Fruit fly (Drosophila melanogaster) whole organism, embryonic: ENCODE data around the gene CG43218.
A peak's percentile ranks its signal among the peaks of the same experiment; 100 is the strongest.

ENCODE experiments used
- Bgb ChIP-seq: fragments of 200-800 bp; sonication (Bioruptor generic); IDR thresholded peaks from 2 replicates; pipeline ENCODE4 v1.3.6; 2022; ENCODE audit warnings: missing biosample characterization, missing genetic modification characterization; ENCODE audit not compliant: partially characterized antibody
- BtbVII ChIP-seq: fragments of 200-800 bp; sonication (Bioruptor generic); optimal IDR thresholded peaks from 3 replicates; lab custom pipeline; 2017; ENCODE audit warnings: missing biosample characterization, mild to moderate bottlenecking, missing genetic modification characterization
- CG11398 ChIP-seq: fragments of 200-800 bp; sonication (Bioruptor generic); optimal IDR thresholded peaks from 2 replicates; lab custom pipeline; 2016; ENCODE audit warnings: missing biosample characterization, missing genetic modification characterization
- CG13123 ChIP-seq: fragments of 200-800 bp; sonication (Bioruptor generic); optimal IDR thresholded peaks from 2 replicates; lab custom pipeline; 2016; ENCODE audit warnings: missing biosample characterization, missing genetic modification characterization
- CG13624 ChIP-seq: fragments of 200-800 bp; sonication (Bioruptor generic); optimal IDR thresholded peaks from 2 replicates; lab custom pipeline; 2016; ENCODE audit warnings: missing biosample characterization, missing genetic modification characterization
- CG13894 ChIP-seq: fragments of 200-800 bp; sonication (Bioruptor generic); optimal IDR thresholded peaks from 3 replicates; lab custom pipeline; 2018; ENCODE audit warnings: missing biosample characterization, mild to moderate bottlenecking, missing genetic modification characterization, moderate library complexity
- CG14014 ChIP-seq: fragments of 200-800 bp; sonication (Bioruptor generic); IDR thresholded peaks from 2 replicates; pipeline ENCODE4 v1.3.6; 2022; ENCODE audit warnings: missing biosample characterization, missing genetic modification characterization
- CG1647 ChIP-seq: fragments of 200-800 bp; sonication (Bioruptor generic); optimal IDR thresholded peaks from 3 replicates; lab custom pipeline; 2016; ENCODE audit warnings: missing biosample characterization, missing genetic modification characterization
- CG17359 ChIP-seq: fragments of 200-800 bp; sonication (Bioruptor generic); optimal IDR thresholded peaks from 3 replicates; lab custom pipeline; 2018; ENCODE audit warnings: missing biosample characterization, mild to moderate bottlenecking, missing genetic modification characterization, moderate library complexity
- CG18599 ChIP-seq: fragments of 200-800 bp; sonication (Bioruptor generic); optimal IDR thresholded peaks from 3 replicates; lab custom pipeline; 2017; ENCODE audit warnings: missing biosample characterization, missing genetic modification characterization, mild to moderate bottlenecking, moderate library complexity, missing genetic modification reagents
- CG31365 ChIP-seq: fragments of 200-800 bp; sonication (Bioruptor generic); optimal IDR thresholded peaks from 2 replicates; lab custom pipeline; 2018; ENCODE audit warnings: missing biosample characterization, mild to moderate bottlenecking, missing genetic modification characterization
- CG3281 ChIP-seq: fragments of 200-800 bp; sonication (Bioruptor generic); optimal IDR thresholded peaks from 3 replicates; lab custom pipeline; 2017; ENCODE audit warnings: missing biosample characterization, mild to moderate bottlenecking, missing genetic modification characterization
- CG4854 ChIP-seq: fragments of 200-800 bp; sonication (Bioruptor generic); optimal IDR thresholded peaks from 2 replicates; lab custom pipeline; 2016; ENCODE audit warnings: missing biosample characterization, missing genetic modification characterization, inconsistent platforms
- CG5953 ChIP-seq: fragments of 200-800 bp; sonication (Bioruptor generic); IDR thresholded peaks from 2 replicates; pipeline ENCODE4 v1.3.6; 2022; ENCODE audit warnings: missing biosample characterization, missing genetic modification characterization
- CG7372 ChIP-seq: fragments of 200-800 bp; sonication (Bioruptor generic); IDR thresholded peaks from 2 replicates; pipeline ENCODE4 v1.3.6; 2022; ENCODE audit warnings: missing biosample characterization, missing genetic modification characterization
- CG7839 ChIP-seq: fragments of 200-800 bp; sonication (Bioruptor generic); optimal IDR thresholded peaks from 3 replicates; lab custom pipeline; 2018; ENCODE audit warnings: missing biosample characterization, mild to moderate bottlenecking, missing genetic modification characterization, moderate library complexity
- CG8290 ChIP-seq, 3 experiments: fragments of 200-800 bp; sonication (Bioruptor generic); optimal IDR thresholded peaks; 2 replicates each; lab custom pipeline; 2016 to 2019; ENCODE audit warnings: missing biosample characterization in 3 of 3, missing genetic modification characterization in 3 of 3, mild to moderate bottlenecking in 2 of 3, moderate library complexity in 1 of 3
- CG9437 ChIP-seq: fragments of 200-800 bp; sonication (Bioruptor generic); optimal IDR thresholded peaks from 2 replicates; lab custom pipeline; 2018; ENCODE audit warnings: missing biosample characterization, mild to moderate bottlenecking, missing genetic modification characterization
- CrebB ChIP-seq: fragments of 200-800 bp; sonication (Bioruptor generic); optimal IDR thresholded peaks from 3 replicates; lab custom pipeline; 2018; ENCODE audit warnings: missing biosample characterization, mild to moderate bottlenecking, missing genetic modification characterization
- Dbx ChIP-seq: fragments of 200-800 bp; sonication (Bioruptor generic); IDR thresholded peaks from 3 replicates; pipeline ENCODE4 v1.3.6; 2022; ENCODE audit warnings: missing biosample characterization, missing genetic modification characterization
- Fer1 ChIP-seq: fragments of 200-800 bp; sonication (Bioruptor generic); optimal IDR thresholded peaks from 2 replicates; lab custom pipeline; 2017; ENCODE audit warnings: missing biosample characterization, mild to moderate bottlenecking, missing genetic modification characterization
- Fer2 ChIP-seq: fragments of 200-800 bp; sonication (Bioruptor generic); optimal IDR thresholded peaks from 2 replicates; lab custom pipeline; 2018; ENCODE audit warnings: missing biosample characterization, mild to moderate bottlenecking, missing genetic modification characterization, moderate library complexity
- Hr78 ChIP-seq, 2 experiments: fragments of 200-800 bp in 1 of 2; fragments of >200 bp in 1 of 2; sonication (Bioruptor generic) in 1 of 2; optimal IDR thresholded peaks; 2 replicates each; lab custom pipeline; 2017 to 2019; ENCODE audit warnings: missing biosample characterization in 2 of 2, missing genetic modification characterization in 2 of 2, mild to moderate bottlenecking in 1 of 2, moderate library complexity in 1 of 2
- Med ChIP-seq: fragments of 200-800 bp; sonication (Bioruptor generic); peaks from one replicate; lab custom pipeline; 2016; ENCODE audit warnings: missing biosample characterization, missing genetic modification characterization, mild to moderate bottlenecking, inconsistent platforms, moderate library complexity
- Rx ChIP-seq: fragments of 200-800 bp; sonication (Bioruptor generic); IDR thresholded peaks from 2 replicates; pipeline ENCODE4 v1.3.6; 2022; ENCODE audit warnings: missing biosample characterization, missing genetic modification characterization
- Taf1 ChIP-seq: fragments of 200-800 bp; sonication (Bioruptor generic); IDR thresholded peaks from 2 replicates; pipeline ENCODE4 v1.3.6; 2022; ENCODE audit warnings: missing biosample characterization, missing genetic modification characterization
- chinmo ChIP-seq: fragments of 200-800 bp; sonication (Bioruptor generic); IDR thresholded peaks from 4 replicates; pipeline ENCODE4 v1.3.6; 2022; ENCODE audit warnings: missing biosample characterization, missing genetic modification characterization; ENCODE audit not compliant: partially characterized antibody
- chm ChIP-seq: fragments of 200-800 bp; sonication (Bioruptor generic); IDR thresholded peaks from 2 replicates; pipeline ENCODE4 v1.3.6; 2022; ENCODE audit warnings: missing biosample characterization, missing genetic modification characterization
- crc ChIP-seq: fragments of 200-800 bp; sonication (Bioruptor generic); optimal IDR thresholded peaks from 2 replicates; lab custom pipeline; 2016; ENCODE audit warnings: missing biosample characterization, missing genetic modification characterization
- croc ChIP-seq: fragments of 200-800 bp; sonication (Bioruptor generic); conservative IDR thresholded peaks from 3 replicates; pipeline ENCODE4 v1.3.6; 2022; ENCODE audit warnings: missing biosample characterization, missing genetic modification characterization
- ewg ChIP-seq: fragments of 200-800 bp; sonication (Bioruptor generic); optimal IDR thresholded peaks from 3 replicates; lab custom pipeline; 2017; ENCODE audit warnings: mild to moderate bottlenecking, missing biosample characterization, missing genetic modification reagents, missing genetic modification characterization
- exex ChIP-seq: fragments of 200-800 bp; sonication (Bioruptor generic); optimal IDR thresholded peaks from 4 replicates; lab custom pipeline; 2018; ENCODE audit warnings: missing biosample characterization, mild to moderate bottlenecking, missing genetic modification characterization, moderate library complexity
- ham ChIP-seq: fragments of 200-800 bp; sonication (Bioruptor generic); IDR thresholded peaks from 2 replicates; pipeline ENCODE4 v1.3.6; 2022; ENCODE audit warnings: missing biosample characterization, missing genetic modification characterization
- her ChIP-seq: fragments of 200-800 bp; sonication (Bioruptor generic); optimal IDR thresholded peaks from 2 replicates; lab custom pipeline; 2016; ENCODE audit warnings: missing biosample characterization, missing genetic modification characterization
- insv ChIP-seq, 2 experiments: fragments of 200-800 bp; sonication (Bioruptor generic); optimal IDR thresholded peaks; 3 replicates each; lab custom pipeline; 2016 to 2018; ENCODE audit warnings: missing biosample characterization in 2 of 2, missing genetic modification characterization in 2 of 2
- onecut ChIP-seq: fragments of 200-800 bp; sonication (Bioruptor generic); IDR thresholded peaks from 2 replicates; pipeline ENCODE4 v1.3.6; 2022; ENCODE audit warnings: missing biosample characterization, missing genetic modification characterization
- phol ChIP-seq: fragments of 200-800 bp; sonication (Bioruptor generic); optimal IDR thresholded peaks from 3 replicates; lab custom pipeline; 2018; ENCODE audit warnings: missing biosample characterization, mild to moderate bottlenecking, missing genetic modification characterization, moderate library complexity
- repo ChIP-seq: fragments of 200-800 bp; sonication (Bioruptor generic); optimal IDR thresholded peaks from 2 replicates; lab custom pipeline; 2016; ENCODE audit warnings: missing biosample characterization, missing genetic modification characterization
- ro ChIP-seq: fragments of 200-800 bp; sonication (Bioruptor generic); IDR thresholded peaks from 2 replicates; pipeline ENCODE4 v1.3.6; 2022; ENCODE audit warnings: missing biosample characterization, missing genetic modification characterization
- salm ChIP-seq: fragments of 200-800 bp; sonication (Bioruptor generic); optimal IDR thresholded peaks from 2 replicates; lab custom pipeline; 2018; ENCODE audit warnings: missing biosample characterization, mild to moderate bottlenecking, missing genetic modification characterization
- seq ChIP-seq: fragments of 200-800 bp; sonication (Bioruptor generic); IDR thresholded peaks from 2 replicates; pipeline ENCODE4 v1.3.6; 2022; ENCODE audit warnings: missing biosample characterization, missing genetic modification characterization
- sima ChIP-seq: fragments of 200-800 bp; sonication (Bioruptor generic); optimal IDR thresholded peaks from 2 replicates; lab custom pipeline; 2016; ENCODE audit warnings: missing biosample characterization, missing genetic modification characterization
- tll ChIP-seq, 2 experiments: fragments of 200-800 bp in 1 of 2; fragments of >200 bp in 1 of 2; sonication (Bioruptor generic) in 1 of 2; optimal IDR thresholded peaks; 2 replicates each; lab custom pipeline; 2017 to 2019; ENCODE audit warnings: missing biosample characterization in 2 of 2, missing genetic modification characterization in 2 of 2, mild to moderate bottlenecking in 1 of 2, moderate library complexity in 1 of 2
- unc-4 ChIP-seq: fragments of 200-800 bp; sonication (Bioruptor generic); IDR thresholded peaks from 2 replicates; pipeline ENCODE4 v1.3.6; 2022; ENCODE audit warnings: missing biosample characterization, missing genetic modification characterization; ENCODE audit not compliant: partially characterized antibody
- vnd ChIP-seq: fragments of 200-800 bp; sonication (Bioruptor generic); IDR thresholded peaks from 3 replicates; pipeline ENCODE4 v1.3.6; 2022; ENCODE audit warnings: missing biosample characterization, missing genetic modification characterization; ENCODE audit not compliant: partially characterized antibody
- wdn ChIP-seq: fragments of 200-800 bp; sonication (Bioruptor generic); IDR thresholded peaks from 2 replicates; pipeline ENCODE4 v1.3.6; 2022; ENCODE audit warnings: missing biosample characterization, missing genetic modification characterization
- zen2 ChIP-seq: fragments of 200-800 bp; sonication (Bioruptor generic); IDR thresholded peaks from 3 replicates; pipeline ENCODE4 v1.3.6; 2022; ENCODE audit warnings: missing biosample characterization, missing genetic modification characterization; ENCODE audit not compliant: partially characterized antibody

The CG43218 gene

dm6 chr3L:21277897-21278530, 20.2 kb downstream of the CG43218 start (continued):
- 0 out of 3 replicates have a peak, but pooled peaks have one; percentile 19 for TF ChIP-seq vnd (GFP tag; lab: Robert Waterston, UW)
- TF ChIP-seq Rx: no peak
- no peak for TF ChIP-seq CG8290 (GFP tag; optimal IDR thresholded peaks at IDR 0.05; lab: Kevin White, UChicago)
- TF ChIP-seq CG8290 (tag; optimal IDR thresholded peaks at IDR 0.05; lab: Kevin White, UChicago): no peak
- peak; percentile 19 for TF ChIP-seq BtbVII (GFP tag; lab: Kevin White, UChicago)
- 0 out of 4 replicates have a peak, but pooled peaks have one; percentile 6 for TF ChIP-seq chinmo
- no peak for TF ChIP-seq CG9437 (GFP tag; lab: Kevin White, UChicago)
- TF ChIP-seq CG11398 (GFP tag; lab: Kevin White, UChicago): no peak
- no peak for TF ChIP-seq Fer1 (GFP tag; lab: Kevin White, UChicago)
- no peak for TF ChIP-seq salm (tag; lab: Kevin White, UChicago)
- no peak; the same call in 1 of the 2 replicates for TF ChIP-seq Bgb
- TF ChIP-seq CG1647 (GFP tag; lab: Kevin White, UChicago): no peak
- 0 out of 2 replicates have a peak, but pooled peaks have one; percentile 23 for TF ChIP-seq seq (GFP tag; lab: Robert Waterston, UW)
- TF ChIP-seq zen2: no peak
- no peak for TF ChIP-seq sima
- TF ChIP-seq exex (tag; lab: Kevin White, UChicago): peak; percentile 92
- TF ChIP-seq CrebB (tag; lab: Kevin White, UChicago): no peak
- no peak for TF ChIP-seq CG5953
- TF ChIP-seq unc-4 (GFP tag; lab: Robert Waterston, UW): no peak
- no peak for TF ChIP-seq CG13894 (tag; lab: Kevin White, UChicago)
- no peak for TF ChIP-seq CG7372 (GFP tag; lab: Robert Waterston, UW)
- no peak for TF ChIP-seq CG7839 (tag; lab: Kevin White, UChicago)
- TF ChIP-seq ham: no peak
- TF ChIP-seq chm (GFP tag; lab: Robert Waterston, UW): no peak
- TF ChIP-seq CG4854 (GFP tag; lab: Kevin White, UChicago): no peak
- peak; percentile 69 for TF ChIP-seq Med (GFP tag; lab: Kevin White, UChicago)
- no peak for TF ChIP-seq phol
- no peak for TF ChIP-seq croc (GFP tag; lab: Robert Waterston, UW)
- TF ChIP-seq repo: no peak
- TF ChIP-seq CG31365 (tag; lab: Kevin White, UChicago): no peak
- TF ChIP-seq Taf1 (GFP tag; lab: Robert Waterston, UW): no peak
- TF ChIP-seq CG18599 (GFP tag; lab: Kevin White, UChicago): peak; percentile 21
- no peak for TF ChIP-seq ro
- TF ChIP-seq Fer2: no peak
- no peak for TF ChIP-seq CG14014 (GFP tag; lab: Robert Waterston, UW)
- no peak for TF ChIP-seq CG13624 (GFP tag; lab: Kevin White, UChicago)
- TF ChIP-seq wdn (GFP tag; lab: Robert Waterston, UW): no peak
- TF ChIP-seq tll (GFP tag; optimal IDR thresholded peaks at IDR 0.05; lab: Kevin White, UChicago): no peak
- no peak for TF ChIP-seq CG13123 (GFP tag; lab: Kevin White, UChicago)
- no peak for TF ChIP-seq crc (GFP tag; lab: Kevin White, UChicago)

- TF ChIP-seq CG13123 (GFP tag; lab: Kevin White, UChicago): no peak
- TF ChIP-seq Med (GFP tag; lab: Kevin White, UChicago): peak; percentile 4
- peak; percentile 98 for TF ChIP-seq onecut
- no peak for TF ChIP-seq CG3281 (GFP tag; lab: Kevin White, UChicago)
- TF ChIP-seq insv (GFP tag; optimal IDR thresholded peaks at IDR 0.05; lab: Kevin White, UChicago): no peak
- TF ChIP-seq ewg (GFP tag; lab: Kevin White, UChicago): peak; percentile 66
- no peak for TF ChIP-seq Hr78 (GFP tag; optimal IDR thresholded peaks at IDR 0.05; lab: Kevin White, UChicago)
- no peak for TF ChIP-seq CG17359
- no peak for TF ChIP-seq her (GFP tag; lab: Kevin White, UChicago)
- 0 out of 3 replicates have a peak, but pooled peaks have one; percentile 8 for TF ChIP-seq Dbx (GFP tag; lab: Robert Waterston, UW)
- TF ChIP-seq, all 482 proteins: peak for 4
These were observed 21.3 kb downstream of the CG43218 start for dm6 chr3L:21279168-21279567.
